Worm (Caenorhabditis elegans) whole organism, early embryonic: ENCODE results near the gene mboa-3.

Source experiments
- B0310.2 ChIP-seq: sonication (generic microtip); optimal IDR thresholded peaks from 2 replicates; lab custom pipeline; 2016; ENCODE audit warnings: mild to moderate bottlenecking, missing genetic modification characterization, missing compliant biosample characterization
- ama-1 ChIP-seq: fragments of 150-350 bp; optimal IDR thresholded peaks from 2 replicates; lab custom pipeline; 2014
- ets-7 ChIP-seq: sonication (generic microtip); optimal IDR thresholded peaks from 2 replicates; lab custom pipeline; 2016; ENCODE audit warnings: missing genotype, missing genetic modification characterization, missing compliant biosample characterization
- hmg-4 ChIP-seq: fragments of 200-800 bp; sonication (Bioruptor generic); optimal IDR thresholded peaks from 2 replicates; lab custom pipeline; 2018; ENCODE audit warnings: mild to moderate bottlenecking, missing genetic modification characterization, missing compliant biosample characterization

DNA sequence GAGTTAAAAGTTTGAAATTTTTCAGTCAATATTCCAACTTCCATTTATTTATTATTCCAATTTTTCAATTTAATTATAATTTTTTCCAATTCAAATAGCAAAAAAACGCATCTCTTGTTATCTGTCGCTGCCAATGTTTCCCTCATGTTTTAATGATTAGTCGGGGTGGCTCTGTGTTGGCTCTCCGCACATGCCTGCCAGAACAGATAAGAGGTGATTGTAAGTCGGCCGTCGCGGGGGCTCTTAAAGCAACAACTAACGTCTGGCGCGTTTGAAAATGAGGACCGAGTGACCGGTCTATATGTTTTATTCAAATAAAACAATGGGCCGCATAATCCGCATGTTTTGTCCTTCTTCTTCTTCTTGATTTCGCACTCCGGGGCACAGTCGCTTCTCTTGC lies 46.3 kb downstream of the mboa-3 start:
- TF ChIP-seq ama-1 (no peak), B0310.2 (tag; lab: Kevin White, UChicago) (no peak), ets-7 (tag; lab: Kevin White, UChicago) (no peak), hmg-4 (no peak)
